Worm (Caenorhabditis elegans) whole organism, mixed stage, embryonic: ENCODE results near the gene hbl-1.

Source experiments
- M03D4.4 ChIP-seq: sonication (generic microtip); optimal IDR thresholded peaks from 2 replicates; lab custom pipeline; 2017; ENCODE audit warnings: mild to moderate bottlenecking, missing genetic modification characterization, missing compliant biosample characterization
- bed-3 ChIP-seq: fragments of 200-800 bp; sonication (Bioruptor generic); optimal IDR thresholded peaks from 3 replicates; lab custom pipeline; 2018; ENCODE audit warnings: mild to moderate bottlenecking, missing genetic modification characterization, moderate library complexity, missing compliant biosample characterization
- blmp-1 ChIP-seq: fragments of 150-350 bp; optimal IDR thresholded peaks from 2 replicates; lab custom pipeline; 2014; ENCODE audit warnings: missing biosample characterization, missing genetic modification characterization
- ceh-39 ChIP-seq: fragments of 150-350 bp; optimal IDR thresholded peaks from 2 replicates; lab custom pipeline; 2014; ENCODE audit warnings: missing biosample characterization, missing genetic modification characterization
- ceh-43 ChIP-seq: fragments of 200-800 bp; sonication (Bioruptor generic); optimal IDR thresholded peaks from 2 replicates; lab custom pipeline; 2018; ENCODE audit warnings: mild to moderate bottlenecking, missing genetic modification characterization, moderate library complexity, missing compliant biosample characterization
- ceh-83 ChIP-seq: fragments of 200-800 bp; sonication (Bioruptor generic); optimal IDR thresholded peaks from 2 replicates; lab custom pipeline; 2018; ENCODE audit warnings: mild to moderate bottlenecking, missing genetic modification characterization, missing compliant biosample characterization
- ces-1 ChIP-seq: fragments of 150-350 bp; optimal IDR thresholded peaks from 2 replicates; lab custom pipeline; 2014; ENCODE audit warnings: missing biosample characterization, missing genetic modification reagents, missing genetic modification characterization
- cnd-1 ChIP-seq: fragments of 200-800 bp; sonication (Bioruptor generic); optimal IDR thresholded peaks from 2 replicates; lab custom pipeline; 2018; ENCODE audit warnings: mild to moderate bottlenecking, missing genetic modification characterization, missing compliant biosample characterization
- drap-1 ChIP-seq: fragments of 200-800 bp; sonication (Bioruptor generic); optimal IDR thresholded peaks from 3 replicates; lab custom pipeline; 2018; ENCODE audit warnings: mild to moderate bottlenecking, missing genetic modification characterization, missing compliant biosample characterization
- elt-1 ChIP-seq: sonication (generic microtip); optimal IDR thresholded peaks from 2 replicates; lab custom pipeline; 2017; ENCODE audit warnings: missing genetic modification characterization, mild to moderate bottlenecking, missing compliant biosample characterization, antibody characterized with exemption, moderate library complexity, borderline replicate concordance; ENCODE audit not compliant: insufficient read depth
- elt-3 ChIP-seq: fragments of 150-350 bp; optimal IDR thresholded peaks from 2 replicates; lab custom pipeline; 2014; ENCODE audit warnings: missing biosample characterization, missing genetic modification characterization
- flh-1 ChIP-seq: fragments of 200-800 bp; sonication (Bioruptor generic); optimal IDR thresholded peaks from 2 replicates; lab custom pipeline; 2018; ENCODE audit warnings: mild to moderate bottlenecking, missing genetic modification characterization, moderate library complexity, missing compliant biosample characterization
- ham-2 ChIP-seq: fragments of 200-800 bp; sonication (Bioruptor generic); optimal IDR thresholded peaks from 2 replicates; lab custom pipeline; 2018; ENCODE audit warnings: mild to moderate bottlenecking, missing genetic modification characterization, missing compliant biosample characterization
- hlh-1 ChIP-seq: fragments of 150-350 bp; optimal IDR thresholded peaks from 2 replicates; lab custom pipeline; 2014; ENCODE audit warnings: missing biosample characterization, missing genetic modification reagents, missing genetic modification characterization
- lin-13 ChIP-seq: fragments of 150-350 bp; optimal IDR thresholded peaks from 2 replicates; lab custom pipeline; 2014; ENCODE audit warnings: missing biosample characterization, missing genetic modification characterization
- lin-32 ChIP-seq: fragments of 200-800 bp; sonication (Bioruptor generic); optimal IDR thresholded peaks from 2 replicates; lab custom pipeline; 2018; ENCODE audit warnings: mild to moderate bottlenecking, missing genetic modification characterization, missing compliant biosample characterization
- lsy-2 ChIP-seq: fragments of 150-350 bp; optimal IDR thresholded peaks from 2 replicates; lab custom pipeline; 2014; ENCODE audit warnings: missing biosample characterization, missing genetic modification characterization
- mab-5 ChIP-seq: fragments of 150-350 bp; optimal IDR thresholded peaks from 2 replicates; lab custom pipeline; 2014; ENCODE audit warnings: missing biosample characterization, missing genetic modification characterization
- mep-1 ChIP-seq: fragments of 150-350 bp; optimal IDR thresholded peaks from 2 replicates; lab custom pipeline; 2017; ENCODE audit warnings: missing biosample characterization, missing genetic modification reagents, missing genetic modification characterization, inconsistent platforms
- mls-2 ChIP-seq: sonication (generic microtip); optimal IDR thresholded peaks from 2 replicates; lab custom pipeline; 2016; ENCODE audit warnings: mild to moderate bottlenecking, missing genetic modification characterization, moderate library complexity, missing compliant biosample characterization
- nhr-12 ChIP-seq: fragments of 150-350 bp; optimal IDR thresholded peaks from 2 replicates; lab custom pipeline; 2014; ENCODE audit warnings: missing biosample characterization, missing genetic modification characterization
- nhr-2 ChIP-seq: fragments of 150-350 bp; optimal IDR thresholded peaks from 2 replicates; lab custom pipeline; 2014; ENCODE audit warnings: missing biosample characterization, missing genetic modification characterization
- nhr-237 ChIP-seq: fragments of 150-350 bp; optimal IDR thresholded peaks from 2 replicates; lab custom pipeline; 2014; ENCODE audit warnings: missing biosample characterization, missing genetic modification characterization
- nhr-28 ChIP-seq: fragments of 150-350 bp; optimal IDR thresholded peaks from 2 replicates; lab custom pipeline; 2014; ENCODE audit warnings: missing biosample characterization, missing genetic modification characterization
- nhr-76 ChIP-seq: sonication (generic microtip); optimal IDR thresholded peaks from 2 replicates; lab custom pipeline; 2017; ENCODE audit warnings: missing biosample characterization, missing genetic modification characterization
- pha-4 ChIP-seq: fragments of 150-350 bp; optimal IDR thresholded peaks from 2 replicates; lab custom pipeline; 2018; ENCODE audit warnings: missing biosample characterization, missing genetic modification reagents, missing genetic modification characterization
- sem-2 ChIP-seq: fragments of 200-800 bp; sonication (Bioruptor generic); optimal IDR thresholded peaks from 2 replicates; lab custom pipeline; 2018; ENCODE audit warnings: mild to moderate bottlenecking, missing genetic modification characterization, missing compliant biosample characterization
- snpc-4 ChIP-seq: fragments of 150-350 bp; optimal IDR thresholded peaks from 2 replicates; lab custom pipeline; 2014; ENCODE audit warnings: missing biosample characterization, missing genetic modification characterization
- sptf-1 ChIP-seq: sonication (generic microtip); optimal IDR thresholded peaks from 2 replicates; lab custom pipeline; 2017; ENCODE audit warnings: mild to moderate bottlenecking, missing genetic modification characterization, moderate library complexity, missing compliant biosample characterization
- tbx-8 ChIP-seq: fragments of 200-800 bp; sonication (Bioruptor generic); optimal IDR thresholded peaks from 2 replicates; lab custom pipeline; 2018; ENCODE audit warnings: mild to moderate bottlenecking, missing genetic modification characterization, moderate library complexity, missing compliant biosample characterization
- unc-120 ChIP-seq: sonication (generic microtip); optimal IDR thresholded peaks from 2 replicates; lab custom pipeline; 2017; ENCODE audit warnings: missing genetic modification characterization, missing compliant biosample characterization; ENCODE audit not compliant: poor library complexity, severe bottlenecking
- unc-39 ChIP-seq: fragments of 150-350 bp; optimal IDR thresholded peaks from 2 replicates; lab custom pipeline; 2014; ENCODE audit warnings: missing biosample characterization, missing genetic modification characterization
- unc-62 ChIP-seq: fragments of 150-350 bp; optimal IDR thresholded peaks from 2 replicates; lab custom pipeline; 2014; ENCODE audit warnings: missing biosample characterization, missing genetic modification reagents, missing genetic modification characterization
- zip-8 ChIP-seq: fragments of 150-350 bp; optimal IDR thresholded peaks from 2 replicates; lab custom pipeline; 2014; ENCODE audit warnings: missing biosample characterization, missing genetic modification characterization
- ztf-11 ChIP-seq: fragments of 150-350 bp; optimal IDR thresholded peaks from 2 replicates; lab custom pipeline; 2014; ENCODE audit warnings: missing biosample characterization, missing genetic modification characterization

The hbl-1 gene

DNA sequence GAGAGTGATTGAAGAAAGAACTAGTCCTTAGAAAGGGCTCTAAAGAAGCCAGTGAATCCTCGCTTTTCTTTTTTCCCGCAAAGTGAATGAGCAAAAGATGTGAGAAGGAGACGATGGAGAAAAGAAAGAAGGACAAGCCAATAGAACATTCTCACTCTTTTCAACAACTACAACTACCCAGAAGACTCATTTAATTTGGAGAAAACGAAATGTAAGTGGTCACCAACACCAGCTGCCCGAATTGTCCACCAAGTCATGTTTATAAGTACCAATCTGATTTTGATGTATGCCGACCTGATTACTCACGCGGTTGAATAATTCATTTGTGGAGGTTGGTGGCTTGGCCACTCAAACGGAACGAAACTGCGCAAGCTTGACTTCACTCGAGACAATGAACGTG is 19.4 kb upstream of the hbl-1 start:
- TF ChIP-seq ces-1 (GFP tag; lab: Kevin White, UChicago) (peak; percentile 92), mep-1 (tag; lab: Kevin White, UChicago) (no peak), unc-62 (GFP tag; lab: Kevin White, UChicago) (no peak)

DNA sequence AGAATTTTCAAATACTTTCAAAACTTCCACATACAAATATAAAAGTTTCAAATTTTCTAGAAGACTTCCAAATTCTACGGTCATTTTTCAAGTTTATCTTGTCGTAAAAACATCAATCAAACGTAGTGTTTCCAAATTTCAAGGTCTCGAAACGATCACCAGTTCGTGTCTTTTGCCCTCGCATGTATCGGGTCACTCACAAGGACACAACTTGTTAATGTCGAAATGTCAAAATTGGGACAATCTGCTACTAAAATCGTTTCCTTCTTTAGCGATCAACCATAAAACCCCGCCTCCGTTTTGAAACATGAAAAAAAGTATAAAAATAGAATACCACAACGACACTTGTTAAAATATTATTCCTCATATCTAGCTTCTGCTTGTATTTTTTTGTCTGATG is 18.4 kb upstream of the hbl-1 start:
- no peak for TF ChIP-seq elt-3 (tag; lab: Kevin White, UChicago)
- TF ChIP-seq blmp-1 (tag; lab: Kevin White, UChicago) = no peak
- TF ChIP-seq ztf-11 = no peak
- no peak for TF ChIP-seq ceh-83 (GFP tag; lab: Kevin White, UChicago)
- no peak for TF ChIP-seq unc-39 (tag; lab: Kevin White, UChicago)

DNA sequence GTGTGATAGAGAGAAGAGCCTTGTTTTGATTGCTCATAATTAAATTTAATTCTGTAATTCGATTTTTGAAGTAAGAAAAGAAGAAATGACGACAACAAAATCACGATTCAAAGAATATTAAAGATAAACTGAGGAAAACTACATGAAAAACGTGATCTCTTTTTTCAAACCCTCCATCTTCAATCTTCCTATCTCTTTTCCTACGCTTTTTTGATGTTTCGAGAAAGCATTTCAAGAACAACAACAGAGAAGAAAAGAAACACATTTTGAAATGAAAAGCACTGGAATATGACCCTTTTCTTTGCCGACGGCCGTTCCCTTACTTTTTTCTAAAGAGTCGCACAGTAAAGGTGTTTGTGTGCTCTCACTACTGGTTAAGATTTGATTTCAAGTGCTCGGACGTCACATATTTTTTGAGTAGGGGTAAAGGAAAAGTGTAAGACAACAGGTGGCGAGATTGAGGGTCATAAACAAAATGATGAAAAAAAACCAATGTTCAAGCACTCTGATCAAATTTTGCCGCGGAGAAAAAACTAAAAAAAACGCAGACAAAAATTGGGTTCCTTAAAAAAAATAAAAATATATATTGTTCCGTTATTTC is 16.0 kb upstream of the hbl-1 start, which contains the start of gene F13D11.3:
Gene F13D11.3, minus strand, starts transcription at position 51 of the 601 bp plus-strand sequence.
- TF ChIP-seq hlh-1 (tag; lab: Kevin White, UChicago) = peak; percentile 77
- TF ChIP-seq elt-1 (tag; lab: Kevin White, UChicago) = no peak
- TF ChIP-seq, all 35 proteins: peak for 1

DNA sequence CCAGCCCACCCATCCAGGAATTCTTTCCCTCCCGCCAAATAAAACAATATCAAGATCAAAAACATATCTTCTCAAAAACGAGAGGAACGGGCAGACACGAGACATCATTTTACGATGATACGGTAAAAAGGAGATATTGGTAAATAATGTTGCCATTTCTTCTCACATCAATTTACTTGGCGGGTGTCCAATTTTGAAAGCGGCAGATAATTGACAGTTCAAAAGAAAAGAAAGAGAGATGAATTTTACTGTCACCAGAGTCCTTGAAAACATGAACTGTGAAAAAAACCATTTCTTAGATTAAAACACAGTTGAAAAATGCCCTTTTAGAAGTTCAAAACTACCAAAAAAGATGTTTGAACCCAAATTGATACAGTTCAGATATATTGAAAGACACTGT is 11.3 kb upstream of the hbl-1 start:
- TF ChIP-seq pha-4 (tag; lab: Kevin White, UChicago) (no peak), unc-62 (GFP tag; lab: Kevin White, UChicago) (peak; percentile 15), elt-3 (tag; lab: Kevin White, UChicago) (no peak)

DNA sequence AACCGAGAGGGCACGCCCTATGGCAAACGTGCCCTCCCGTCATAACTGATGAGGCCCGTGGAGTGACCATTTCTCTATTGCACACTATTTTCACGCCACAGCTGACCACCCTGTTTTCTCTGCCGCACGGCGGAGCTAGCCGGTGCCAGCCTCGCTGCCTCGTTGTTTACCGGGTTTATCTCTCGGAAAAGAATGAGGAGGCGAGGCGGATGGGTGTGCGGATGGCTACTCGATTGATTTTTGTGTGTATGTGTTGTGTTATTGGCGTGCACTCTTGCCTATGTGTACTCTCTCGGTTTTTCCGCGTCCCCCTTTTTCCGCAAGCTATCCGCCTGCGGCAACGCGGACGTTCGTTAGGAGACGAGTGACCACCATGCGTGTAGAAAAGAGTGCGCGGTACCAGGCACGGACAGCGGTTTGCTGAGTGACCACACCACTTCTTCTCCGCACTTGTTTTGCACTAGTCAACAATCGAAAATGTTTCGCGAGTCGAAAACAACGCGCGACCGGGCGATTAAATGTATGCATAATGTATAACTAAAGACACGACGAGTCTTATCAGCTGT is 9.9 kb upstream of the hbl-1 start:
- TF ChIP-seq ces-1 (GFP tag; lab: Kevin White, UChicago) (peak; percentile 72), nhr-2 (peak; percentile 61), tbx-8 (GFP tag; lab: Kevin White, UChicago) (peak; percentile 60), blmp-1 (tag; lab: Kevin White, UChicago) (no peak), elt-3 (tag; lab: Kevin White, UChicago) (peak; percentile 13), nhr-76 (tag; lab: Kevin White, UChicago) (no peak), ceh-43 (peak; percentile 21), ceh-83 (GFP tag; lab: Kevin White, UChicago) (peak; percentile 69), mls-2 (tag; lab: Kevin White, UChicago) (peak; percentile 96), pha-4 (tag; lab: Kevin White, UChicago) (peak; percentile 91), snpc-4 (tag; lab: Kevin White, UChicago) (no peak), lin-32 (GFP tag; lab: Kevin White, UChicago) (peak; percentile 60), lin-13 (tag; lab: Kevin White, UChicago) (peak; percentile 73), unc-120 (tag; lab: Kevin White, UChicago) (peak; percentile 96), unc-62 (GFP tag; lab: Kevin White, UChicago) (peak; percentile 85), ztf-11 (peak; percentile 88), drap-1 (GFP tag; lab: Kevin White, UChicago) (peak; percentile 88), mab-5 (peak; percentile 59), nhr-12 (peak; percentile 62), sem-2 (GFP tag; lab: Kevin White, UChicago) (peak; percentile 43), ham-2 (GFP tag; lab: Kevin White, UChicago) (peak; percentile 100), sptf-1 (peak; percentile 90), hlh-1 (tag; lab: Kevin White, UChicago) (peak; percentile 96), zip-8 (tag; lab: Kevin White, UChicago) (no peak), elt-1 (tag; lab: Kevin White, UChicago) (peak; percentile 6), ceh-39 (tag; lab: Kevin White, UChicago) (peak; percentile 48), nhr-28 (tag; lab: Kevin White, UChicago) (no peak), cnd-1 (tag; lab: Kevin White, UChicago) (peak; percentile 87), unc-39 (tag; lab: Kevin White, UChicago) (peak; percentile 28), bed-3 (GFP tag; lab: Kevin White, UChicago) (peak; percentile 48), mep-1 (tag; lab: Kevin White, UChicago) (peak; percentile 80), lsy-2 (tag; lab: Kevin White, UChicago) (peak; percentile 56), flh-1 (GFP tag; lab: Kevin White, UChicago) (peak; percentile 68), M03D4.4 (tag; lab: Kevin White, UChicago) (peak; percentile 86), nhr-237 (tag; lab: Kevin White, UChicago) (peak; percentile 50)
